Fruit fly (Drosophila melanogaster) S2 (cell line): ENCODE data around the gene Sgs1.

Source experiments
- CG8478 ChIP-seq: fragments of >200 bp; optimal IDR thresholded peaks from 2 replicates; lab custom pipeline; 2018
- CTCF ChIP-seq, 2 experiments: fragments of >200 bp; optimal IDR thresholded peaks; 2 replicates each; lab custom pipeline; 2018

DNA sequence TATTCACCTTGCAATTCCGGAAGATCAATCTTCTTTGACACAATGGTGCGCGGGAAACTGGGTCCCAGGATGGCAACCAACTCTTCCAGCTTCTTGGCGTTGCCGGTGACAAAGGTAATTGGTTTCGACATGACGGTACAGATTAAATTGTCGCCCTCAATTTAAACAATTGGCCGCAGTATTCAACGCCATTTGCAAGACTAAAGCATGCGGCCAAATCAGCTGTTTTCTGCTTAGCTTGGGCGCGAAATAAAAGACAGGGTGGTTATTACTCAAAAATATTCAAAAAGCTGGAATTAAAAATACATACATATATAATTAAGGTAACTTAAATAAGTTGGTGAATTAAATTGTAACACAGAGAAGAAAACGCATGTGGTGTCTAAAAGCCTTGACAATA is 41.9 kb downstream of the Sgs1 start, which contains the start of gene CG8891:
- TF ChIP-seq CG8478 = no peak
- TF ChIP-seq CTCF (optimal IDR thresholded peaks at IDR 0.05; lab: Kevin White, UChicago) = no peak
